Fruit fly (Drosophila melanogaster) Kc167 (cell line): ENCODE data around the gene CG16781.

Experiments used
- Myc ChIP-seq: fragments of >200 bp; optimal IDR thresholded peaks from 2 replicates; lab custom pipeline; 2017; ENCODE audit warnings: missing external identifiers
- Sin3A ChIP-seq: fragments of >200 bp; optimal IDR thresholded peaks from 2 replicates; lab custom pipeline; 2018; ENCODE audit warnings: missing external identifiers
- h ChIP-seq: fragments of >200 bp; optimal IDR thresholded peaks from 3 replicates; lab custom pipeline; 2018; ENCODE audit warnings: missing external identifiers
- insv ChIP-seq: fragments of >200 bp; optimal IDR thresholded peaks from 3 replicates; lab custom pipeline; 2018; ENCODE audit warnings: missing external identifiers
- psq ChIP-seq: fragments of >200 bp; optimal IDR thresholded peaks from 2 replicates; lab custom pipeline; 2017; ENCODE audit warnings: missing external identifiers
- ttk ChIP-seq: sonication (Bioruptor generic); optimal IDR thresholded peaks from 2 replicates; lab custom pipeline; 2017; ENCODE audit warnings: missing external identifiers

Gene CG16781

dm6 chrX:3463944-3464343, at the start of gene CG16781:
TSS of gene CG16781 (minus strand) at chrX:3464044.
- no peak for TF ChIP-seq h (lab: Kevin White, UChicago)

dm6 chrX:3504751-3505150, 40.9 kb upstream of the CG16781 start, which contains the start of gene Gas8:
TSS of gene Gas8 (minus strand) at chrX:3504851.
- TF ChIP-seq Myc (lab: Kevin White, UChicago) (no peak), ttk (lab: Kevin White, UChicago) (no peak), psq (lab: Kevin White, UChicago) (no peak), h (lab: Kevin White, UChicago) (no peak), Sin3A (lab: Kevin White, UChicago) (no peak), insv (lab: Kevin White, UChicago) (no peak)

dm6 chrX:3504251-3504650, 40.4 kb upstream of the CG16781 start:
- TF ChIP-seq Myc (lab: Kevin White, UChicago) (no peak), psq (lab: Kevin White, UChicago) (no peak), insv (lab: Kevin White, UChicago) (no peak), ttk (lab: Kevin White, UChicago) (no peak), h (lab: Kevin White, UChicago) (no peak), Sin3A (lab: Kevin White, UChicago) (no peak)

dm6 chrX:3485871-3486270, 22.0 kb upstream of the CG16781 start:
- TF ChIP-seq insv (lab: Kevin White, UChicago) (no peak), Sin3A (lab: Kevin White, UChicago) (no peak), ttk (lab: Kevin White, UChicago) (no peak), Myc (lab: Kevin White, UChicago) (no peak)

dm6 chrX:3485304-3485703, 21.5 kb upstream of the CG16781 start, which contains the start of the genes CG14270 and CG10803:
TSS of gene CG14270 (minus strand) at chrX:3485378.
TSS of gene CG10803 (plus strand) at chrX:3485650.
- no peak for TF ChIP-seq Myc (lab: Kevin White, UChicago)
- no peak for TF ChIP-seq insv (lab: Kevin White, UChicago)
- TF ChIP-seq ttk (lab: Kevin White, UChicago), result no peak
- no peak for TF ChIP-seq Sin3A (lab: Kevin White, UChicago)
- TF ChIP-seq h (lab: Kevin White, UChicago), result no peak
- no peak for TF ChIP-seq psq (lab: Kevin White, UChicago)

dm6 chrX:3482119-3483014, 18.5 kb upstream of the CG16781 start, which contains the start of the genes CG10804 and CG10802:
TSS of gene CG10804 (minus strand) at chrX:3482322.
TSS of gene CG10802 (plus strand) at chrX:3482965.
- no peak for TF ChIP-seq insv (lab: Kevin White, UChicago)
- no peak for TF ChIP-seq h (lab: Kevin White, UChicago)
- TF ChIP-seq Sin3A (lab: Kevin White, UChicago), result no peak
- no peak for TF ChIP-seq psq (lab: Kevin White, UChicago)
- TF ChIP-seq ttk (lab: Kevin White, UChicago), result no peak
- TF ChIP-seq Myc (lab: Kevin White, UChicago), result no peak

- TF ChIP-seq psq (lab: Kevin White, UChicago) (no peak), insv (lab: Kevin White, UChicago) (no peak), Myc (lab: Kevin White, UChicago) (no peak), Sin3A (lab: Kevin White, UChicago) (no peak), ttk (lab: Kevin White, UChicago) (no peak), h (lab: Kevin White, UChicago) (no peak)
Measured at dm6 chrX:3481034-3481433, 17.2 kb upstream of the CG16781 start.

dm6 chrX:3476009-3476408, 12.2 kb upstream of the CG16781 start:
- no peak for TF ChIP-seq ttk (lab: Kevin White, UChicago)
- TF ChIP-seq Myc (lab: Kevin White, UChicago), result no peak
- TF ChIP-seq h (lab: Kevin White, UChicago), result no peak
- TF ChIP-seq psq (lab: Kevin White, UChicago), result no peak
- no peak for TF ChIP-seq insv (lab: Kevin White, UChicago)
- TF ChIP-seq Sin3A (lab: Kevin White, UChicago), result no peak

dm6 chrX:3474476-3475439, 10.9 kb upstream of the CG16781 start, which contains the start of gene CG12206:
TSS of gene CG12206 (minus strand) at chrX:3474524.
- TF ChIP-seq Sin3A (lab: Kevin White, UChicago) (no peak), psq (lab: Kevin White, UChicago) (no peak), Myc (lab: Kevin White, UChicago) (no peak), ttk (lab: Kevin White, UChicago) (no peak), insv (lab: Kevin White, UChicago) (no peak), h (lab: Kevin White, UChicago) (no peak)

- TF ChIP-seq ttk (lab: Kevin White, UChicago), result no peak
- no peak for TF ChIP-seq psq (lab: Kevin White, UChicago)
- TF ChIP-seq Myc (lab: Kevin White, UChicago), result no peak
- TF ChIP-seq h (lab: Kevin White, UChicago), result no peak
Measured at dm6 chrX:3473636-3474035, 9.8 kb upstream of the CG16781 start.
